Fruit fly (Drosophila melanogaster): ENCODE results near the gene CG8149.

dm6 chr3R:9493627-9494626 is 10.5 kb upstream of the CG8149 start, which contains the start of gene CG16779:
- TF ChIP-seq Sp1 (GFP tag; optimal IDR thresholded peaks at IDR 0.05): no peak
- no peak for TF ChIP-seq rgr (GFP tag; optimal IDR thresholded peaks at IDR 0.05)
- no peak for TF ChIP-seq pan (optimal IDR thresholded peaks at IDR 0.05)
- no peak for TF ChIP-seq jim (GFP tag; optimal IDR thresholded peaks at IDR 0.05)
- TF ChIP-seq Mio (GFP tag; optimal IDR thresholded peaks at IDR 0.05): no peak
- no peak for TF ChIP-seq CrebA (GFP tag; optimal IDR thresholded peaks at IDR 0.05; ENCODE audit: borderline replicate concordance)
- no peak for TF ChIP-seq Abd-B (GFP tag; optimal IDR thresholded peaks at IDR 0.05)
- no peak for TF ChIP-seq tai (GFP tag; optimal IDR thresholded peaks at IDR 0.05)

Data from whole organism, wandering third instar larva.